Worm (Caenorhabditis elegans) whole organism, L2 larva: Measurements from ENCODE around the gene K07C11.7.

Experiments
- nhr-11 ChIP-seq: fragments of 150-350 bp; optimal IDR thresholded peaks from 2 replicates; lab custom pipeline; 2014; ENCODE audit warnings: missing biosample characterization, missing genetic modification characterization
- nhr-25 ChIP-seq: fragments of 150-350 bp; sonication (generic microtip); optimal IDR thresholded peaks from 3 replicates; lab custom pipeline; 2014; ENCODE audit warnings: missing biosample characterization, missing genetic modification characterization
- unc-39 ChIP-seq: fragments of 150-350 bp; optimal IDR thresholded peaks from 2 replicates; lab custom pipeline; 2014; ENCODE audit warnings: missing biosample characterization, missing genetic modification characterization
- ztf-11 ChIP-seq: sonication (generic microtip); optimal IDR thresholded peaks from 2 replicates; lab custom pipeline; 2017; ENCODE audit warnings: missing biosample characterization, missing genetic modification characterization

- no peak for TF ChIP-seq ztf-11 (tag; lab: Kevin White, UChicago)
- no peak for TF ChIP-seq nhr-25 (tag; lab: Kevin White, UChicago)
- TF ChIP-seq nhr-11 = no peak
- no peak for TF ChIP-seq unc-39
Observed at ce11 chrV:8213868-8214267, at the start of gene K07C11.7.
